Fruit fly (Drosophila melanogaster) whole organism, embryonic: ENCODE data around the gene CG11839.

Experiments used
- Aef1 ChIP-seq: fragments of 200-800 bp; sonication (Bioruptor generic); IDR thresholded peaks from 3 replicates; pipeline ENCODE4 v1.3.6; 2022; ENCODE audit warnings: missing biosample characterization, missing genetic modification characterization
- Antp ChIP-seq: fragments of 200-800 bp; sonication (Bioruptor generic); optimal IDR thresholded peaks from 3 replicates; lab custom pipeline; 2016; ENCODE audit warnings: missing biosample characterization, missing genetic modification characterization
- CG10209 ChIP-seq: fragments of 200-800 bp; sonication (Bioruptor generic); optimal IDR thresholded peaks from 3 replicates; lab custom pipeline; 2017; ENCODE audit warnings: missing biosample characterization, mild to moderate bottlenecking, missing genetic modification characterization, missing genetic modification reagents
- CG10366 ChIP-seq: fragments of 200-800 bp; sonication (Bioruptor generic); IDR thresholded peaks from 2 replicates; pipeline ENCODE4 v1.3.6; 2022; ENCODE audit warnings: missing biosample characterization, missing genetic modification characterization
- CG10462 ChIP-seq: fragments of 200-800 bp; sonication (Bioruptor generic); optimal IDR thresholded peaks from 2 replicates; lab custom pipeline; 2016; ENCODE audit warnings: missing biosample characterization, missing genetic modification characterization
- CG10543 ChIP-seq: fragments of 200-800 bp; sonication (Bioruptor generic); optimal IDR thresholded peaks from 3 replicates; lab custom pipeline; 2017; ENCODE audit warnings: missing biosample characterization, mild to moderate bottlenecking, missing genetic modification characterization, moderate library complexity
- CG10959 ChIP-seq: fragments of 200-800 bp; sonication (Bioruptor generic); IDR thresholded peaks from 2 replicates; pipeline ENCODE4 v1.3.6; 2022; ENCODE audit warnings: missing biosample characterization, missing genetic modification characterization
- CG12104 ChIP-seq: fragments of 200-800 bp; sonication (Bioruptor generic); optimal IDR thresholded peaks from 3 replicates; lab custom pipeline; 2016; ENCODE audit warnings: missing biosample characterization, missing genetic modification characterization
- CG12391 ChIP-seq: fragments of 200-800 bp; sonication (Bioruptor generic); optimal IDR thresholded peaks from 3 replicates; lab custom pipeline; 2018; ENCODE audit warnings: missing biosample characterization, mild to moderate bottlenecking, missing genetic modification characterization, moderate library complexity
- CG14014 ChIP-seq: fragments of 200-800 bp; sonication (Bioruptor generic); IDR thresholded peaks from 2 replicates; pipeline ENCODE4 v1.3.6; 2022; ENCODE audit warnings: missing biosample characterization, missing genetic modification characterization
- CG1529 ChIP-seq: fragments of 200-800 bp; sonication (Bioruptor generic); optimal IDR thresholded peaks from 3 replicates; lab custom pipeline; 2018; ENCODE audit warnings: missing biosample characterization, missing genetic modification characterization
- CG1603 ChIP-seq: fragments of 200-800 bp; sonication (Bioruptor generic); optimal IDR thresholded peaks from 2 replicates; lab custom pipeline; 2019; ENCODE audit warnings: missing biosample characterization, mild to moderate bottlenecking, missing genetic modification characterization, moderate library complexity
- CG17328 ChIP-seq: fragments of 200-800 bp; sonication (Bioruptor generic); IDR thresholded peaks from 2 replicates; pipeline ENCODE4 v1.3.6; 2022; ENCODE audit warnings: missing biosample characterization, missing genetic modification characterization
- CG2129 ChIP-seq: fragments of 200-800 bp; sonication (Bioruptor generic); IDR thresholded peaks from 2 replicates; pipeline ENCODE4 v1.3.6; 2022; ENCODE audit warnings: missing biosample characterization, missing genetic modification characterization; ENCODE audit not compliant: partially characterized antibody
- CG2875 ChIP-seq: fragments of 200-800 bp; sonication (Bioruptor generic); optimal IDR thresholded peaks from 2 replicates; lab custom pipeline; 2017; ENCODE audit warnings: missing biosample characterization, mild to moderate bottlenecking, missing genetic modification characterization, missing genetic modification reagents
- CG34224 ChIP-seq: fragments of 200-800 bp; sonication (Bioruptor generic); IDR thresholded peaks from 3 replicates; pipeline ENCODE4 v1.3.6; 2022; ENCODE audit warnings: missing biosample characterization, missing genetic modification characterization; ENCODE audit not compliant: partially characterized antibody
- CG3995 ChIP-seq: fragments of 200-800 bp; sonication (Bioruptor generic); optimal IDR thresholded peaks from 3 replicates; lab custom pipeline; 2016; ENCODE audit warnings: missing biosample characterization, missing genetic modification characterization
- CG42726 ChIP-seq: fragments of 200-800 bp; sonication (Bioruptor generic); IDR thresholded peaks from 2 replicates; pipeline ENCODE4 v1.3.6; 2022; ENCODE audit warnings: missing biosample characterization, missing genetic modification characterization; ENCODE audit not compliant: partially characterized antibody
- CG4282 ChIP-seq: fragments of 200-800 bp; sonication (Bioruptor generic); optimal IDR thresholded peaks from 2 replicates; lab custom pipeline; 2016; ENCODE audit warnings: missing biosample characterization, missing genetic modification characterization
- CG4730 ChIP-seq: fragments of 200-800 bp; sonication (Bioruptor generic); IDR thresholded peaks from 2 replicates; pipeline ENCODE4 v1.3.6; 2022; ENCODE audit warnings: missing biosample characterization, missing genetic modification characterization
- CG4820 ChIP-seq: fragments of 200-800 bp; sonication (Bioruptor generic); optimal IDR thresholded peaks from 3 replicates; lab custom pipeline; 2016; ENCODE audit warnings: missing biosample characterization, missing genetic modification characterization
- CG5245 ChIP-seq: fragments of 200-800 bp; sonication (Bioruptor generic); optimal IDR thresholded peaks from 3 replicates; lab custom pipeline; 2016; ENCODE audit warnings: missing biosample characterization, missing genetic modification characterization
- CG7372 ChIP-seq: fragments of 200-800 bp; sonication (Bioruptor generic); IDR thresholded peaks from 2 replicates; pipeline ENCODE4 v1.3.6; 2022; ENCODE audit warnings: missing biosample characterization, missing genetic modification characterization
- CG8388 ChIP-seq: fragments of 200-800 bp; sonication (Bioruptor generic); optimal IDR thresholded peaks from 2 replicates; lab custom pipeline; 2019; ENCODE audit warnings: missing biosample characterization, mild to moderate bottlenecking, missing genetic modification characterization, moderate library complexity
- Camta ChIP-seq: fragments of 200-800 bp; sonication (Bioruptor generic); optimal IDR thresholded peaks from 2 replicates; lab custom pipeline; 2016; ENCODE audit warnings: missing biosample characterization, missing genetic modification characterization
- Chrac-16 ChIP-seq: fragments of 200-800 bp; sonication (Bioruptor generic); optimal IDR thresholded peaks from 3 replicates; lab custom pipeline; 2016; ENCODE audit warnings: missing biosample characterization, missing genetic modification characterization
- Dref ChIP-seq: fragments of 200-800 bp; sonication (Bioruptor generic); IDR thresholded peaks from 2 replicates; pipeline ENCODE4 v1.3.6; 2022; ENCODE audit warnings: missing biosample characterization, missing genetic modification characterization
- Fer1 ChIP-seq: fragments of 200-800 bp; sonication (Bioruptor generic); optimal IDR thresholded peaks from 2 replicates; lab custom pipeline; 2017; ENCODE audit warnings: missing biosample characterization, mild to moderate bottlenecking, missing genetic modification characterization
- HLH4C ChIP-seq: fragments of 200-800 bp; sonication (Bioruptor generic); IDR thresholded peaks from 3 replicates; pipeline ENCODE4 v1.3.6; 2022; ENCODE audit warnings: missing biosample characterization, missing genetic modification characterization; ENCODE audit not compliant: partially characterized antibody
- Hmr ChIP-seq: fragments of 200-800 bp; sonication (Bioruptor generic); optimal IDR thresholded peaks from 3 replicates; lab custom pipeline; 2017; ENCODE audit warnings: mild to moderate bottlenecking, missing biosample characterization, missing genetic modification reagents, missing genetic modification characterization
- Lpt ChIP-seq: fragments of >200 bp; optimal IDR thresholded peaks from 2 replicates; lab custom pipeline; 2018; ENCODE audit warnings: missing biosample characterization, missing genetic modification characterization
- NC2β ChIP-seq: fragments of 200-800 bp; sonication (Bioruptor generic); optimal IDR thresholded peaks from 2 replicates; lab custom pipeline; 2016; ENCODE audit warnings: missing biosample characterization, missing genetic modification characterization
- Neu2 ChIP-seq: fragments of 200-800 bp; sonication (Bioruptor generic); optimal IDR thresholded peaks from 3 replicates; lab custom pipeline; 2016; ENCODE audit warnings: missing biosample characterization, missing genetic modification characterization, borderline replicate concordance
- Rfx ChIP-seq: fragments of 200-800 bp; sonication (Bioruptor generic); IDR thresholded peaks from 2 replicates; pipeline ENCODE4 v1.3.6; 2022; ENCODE audit warnings: missing biosample characterization, missing genetic modification characterization
- Side ChIP-seq: fragments of 200-800 bp; sonication (Bioruptor generic); optimal IDR thresholded peaks from 2 replicates; lab custom pipeline; 2016; ENCODE audit warnings: missing biosample characterization, missing genetic modification characterization
- Sry-β ChIP-seq: fragments of 200-800 bp; sonication (Bioruptor generic); optimal IDR thresholded peaks from 2 replicates; lab custom pipeline; 2018; ENCODE audit warnings: missing biosample characterization, mild to moderate bottlenecking, missing genetic modification characterization, moderate library complexity
- bigmax ChIP-seq: fragments of 200-800 bp; sonication (Bioruptor generic); optimal IDR thresholded peaks from 2 replicates; lab custom pipeline; 2018; ENCODE audit warnings: missing biosample characterization, mild to moderate bottlenecking, missing genetic modification characterization
- br ChIP-seq: fragments of >200 bp; optimal IDR thresholded peaks from 2 replicates; lab custom pipeline; 2017
- chn ChIP-seq: fragments of 200-800 bp; sonication (Bioruptor generic); optimal IDR thresholded peaks from 2 replicates; lab custom pipeline; 2016; ENCODE audit warnings: missing biosample characterization, missing genetic modification characterization
- corto ChIP-seq: fragments of 200-800 bp; sonication (Bioruptor generic); optimal IDR thresholded peaks from 2 replicates; lab custom pipeline; 2016; ENCODE audit warnings: missing biosample characterization, mild to moderate bottlenecking, missing genetic modification characterization, moderate library complexity
- dimm ChIP-seq: fragments of 200-800 bp; sonication (Bioruptor generic); IDR thresholded peaks from 2 replicates; pipeline ENCODE4 v1.3.6; 2022; ENCODE audit warnings: missing biosample characterization, missing genetic modification characterization
- gsb-n ChIP-seq: fragments of 200-800 bp; sonication (Bioruptor generic); optimal IDR thresholded peaks from 3 replicates; lab custom pipeline; 2018; ENCODE audit warnings: missing biosample characterization, mild to moderate bottlenecking, missing genetic modification characterization
- insv ChIP-seq, 2 experiments: fragments of 200-800 bp; sonication (Bioruptor generic); optimal IDR thresholded peaks; 3 replicates each; lab custom pipeline; 2016 to 2018; ENCODE audit warnings: missing biosample characterization in 2 of 2, missing genetic modification characterization in 2 of 2
- psq ChIP-seq: fragments of 200-800 bp; sonication (Bioruptor generic); optimal IDR thresholded peaks from 2 replicates; lab custom pipeline; 2017; ENCODE audit warnings: missing biosample characterization, missing genetic modification characterization
- slp2 ChIP-seq: fragments of 200-800 bp; sonication (Bioruptor generic); optimal IDR thresholded peaks from 2 replicates; lab custom pipeline; 2016; ENCODE audit warnings: missing biosample characterization, missing genetic modification characterization
- so ChIP-seq: fragments of 200-800 bp; sonication (Bioruptor generic); IDR thresholded peaks from 3 replicates; pipeline ENCODE4 v1.3.6; 2022; ENCODE audit warnings: missing biosample characterization, missing genetic modification characterization
- sqz ChIP-seq: fragments of 200-800 bp; sonication (Bioruptor generic); optimal IDR thresholded peaks from 3 replicates; lab custom pipeline; 2018; ENCODE audit warnings: missing biosample characterization, mild to moderate bottlenecking, missing genetic modification characterization
- trem ChIP-seq: fragments of 200-800 bp; optimal IDR thresholded peaks from 3 replicates; lab custom pipeline; 2019; ENCODE audit warnings: missing biosample characterization, mild to moderate bottlenecking, missing genetic modification characterization, moderate library complexity
- trh ChIP-seq: fragments of 200-800 bp; sonication (Bioruptor generic); optimal IDR thresholded peaks from 2 replicates; lab custom pipeline; 2016; ENCODE audit warnings: missing biosample characterization, missing genetic modification characterization
- vnd ChIP-seq: fragments of 200-800 bp; sonication (Bioruptor generic); IDR thresholded peaks from 3 replicates; pipeline ENCODE4 v1.3.6; 2022; ENCODE audit warnings: missing biosample characterization, missing genetic modification characterization; ENCODE audit not compliant: partially characterized antibody
- zen2 ChIP-seq: fragments of 200-800 bp; sonication (Bioruptor generic); IDR thresholded peaks from 3 replicates; pipeline ENCODE4 v1.3.6; 2022; ENCODE audit warnings: missing biosample characterization, missing genetic modification characterization; ENCODE audit not compliant: partially characterized antibody

Gene CG11839

dm6 chr3R:25039028-25039476, 30.7 kb upstream of the CG11839 start, which contains the start of the genes Ythdf and bai (continued):
- TF ChIP-seq CG3995 (GFP tag; lab: Kevin White, UChicago) (peak; percentile 41), CG4282 (no peak), Neu2 (GFP tag; lab: Kevin White, UChicago) (no peak), CG17328 (GFP tag; lab: Robert Waterston, UW) (no peak), CG1529 (GFP tag; lab: Kevin White, UChicago) (no peak), Chrac-16 (GFP tag; lab: Kevin White, UChicago) (peak; percentile 25), CG12391 (tag; lab: Kevin White, UChicago) (no peak), Hmr (GFP tag; lab: Kevin White, UChicago) (no peak), CG8388 (GFP tag; lab: Kevin White, UChicago) (no peak), CG1603 (tag; lab: Kevin White, UChicago) (no peak), CG10209 (no peak), NC2β (GFP tag; lab: Kevin White, UChicago) (peak; percentile 44), CG5245 (GFP tag; lab: Kevin White, UChicago) (no peak), Aef1 (GFP tag; lab: Robert Waterston, UW) (no peak), Dref (GFP tag; lab: Robert Waterston, UW) (peak; percentile 84), dimm (GFP tag; lab: Robert Waterston, UW) (no peak), Lpt (GFP tag; lab: Kevin White, UChicago) (no peak), gsb-n (tag; lab: Kevin White, UChicago) (no peak), zen2 (GFP tag; lab: Robert Waterston, UW) (no peak; the same call in 1 of the 3 replicates), chn (GFP tag; lab: Kevin White, UChicago) (peak; percentile 47), sqz (GFP tag; lab: Kevin White, UChicago) (no peak), CG34224 (GFP tag; lab: Robert Waterston, UW) (peak; percentile 80), CG4820 (no peak), trem (tag; lab: Kevin White, UChicago) (peak; percentile 76), Sry-β (peak; percentile 9), bigmax (no peak), CG10959 (GFP tag; lab: Robert Waterston, UW) (no peak), vnd (GFP tag; lab: Robert Waterston, UW) (peak; percentile 83), CG2875 (no peak), CG2129 (GFP tag; lab: Robert Waterston, UW) (peak; percentile 74), so (no peak), Side (GFP tag; lab: Kevin White, UChicago) (peak; percentile 27), corto (GFP tag; lab: Kevin White, UChicago) (no peak), HLH4C (peak; percentile 80), slp2 (GFP tag; lab: Kevin White, UChicago) (peak; percentile 12), CG10366 (GFP tag; lab: Robert Waterston, UW) (no peak), CG14014 (GFP tag; lab: Robert Waterston, UW) (no peak), Antp (no peak), CG10462 (GFP tag; lab: Kevin White, UChicago) (no peak), CG10543 (GFP tag; lab: Kevin White, UChicago) (no peak), Camta (GFP tag; lab: Kevin White, UChicago) (peak; percentile 30), CG42726 (GFP tag; lab: Robert Waterston, UW) (peak; percentile 82), insv (GFP tag; optimal IDR thresholded peaks at IDR 0.05; lab: Kevin White, UChicago) (peak in 1 of 2 experiments; percentile 1), CG7372 (GFP tag; lab: Robert Waterston, UW) (no peak), Fer1 (GFP tag; lab: Kevin White, UChicago) (peak; percentile 14), CG4730 (GFP tag; lab: Robert Waterston, UW) (no peak), Rfx (GFP tag; lab: Robert Waterston, UW) (peak; percentile 55), br (lab: Kevin White, UChicago) (no peak), trh (GFP tag; lab: Kevin White, UChicago) (no peak), psq (GFP tag; lab: Kevin White, UChicago) (peak; percentile 49), CG12104 (GFP tag; lab: Kevin White, UChicago) (no peak)
